Worm (Caenorhabditis elegans) whole organism, midembryonic: Measurements from ENCODE around the gene K10G4.10.
A peak's percentile ranks its signal among the peaks of the same experiment; 100 is the strongest.
"Not testable (repeated sequence)": the region's sequence is repeated elsewhere in the genome, so short reads cannot be mapped to it uniquely, and the experiment has no call there.

ENCODE experiments used
- T22C8.4 ChIP-seq: fragments of 200-800 bp; sonication (Bioruptor generic); IDR thresholded peaks from 2 replicates; pipeline ENCODE4 v1.3.6; 2022; ENCODE audit warnings: missing genetic modification characterization, missing compliant biosample characterization
- cog-1 ChIP-seq: sonication (generic microtip); optimal IDR thresholded peaks from 2 replicates; lab custom pipeline; 2016; ENCODE audit warnings: missing genetic modification characterization, missing compliant biosample characterization
- flt-1 ChIP-seq: fragments of 200-800 bp; sonication (Bioruptor generic); IDR thresholded peaks from 2 replicates; pipeline ENCODE4 v1.3.6; 2022; ENCODE audit warnings: missing genetic modification characterization, missing compliant biosample characterization
- klf-2 ChIP-seq: fragments of 200-800 bp; sonication (Bioruptor generic); conservative IDR thresholded peaks from 2 replicates; pipeline ENCODE4 v1.3.6; 2022; ENCODE audit warnings: missing genetic modification reagents, missing genetic modification characterization, missing compliant biosample characterization
- med-1 ChIP-seq: sonication (generic microtip); optimal IDR thresholded peaks from 2 replicates; lab custom pipeline; 2017; ENCODE audit warnings: missing genetic modification characterization, mild to moderate bottlenecking, missing compliant biosample characterization, antibody characterized with exemption, missing genetic modification reagents; ENCODE audit not compliant: insufficient read depth
- ref-1 ChIP-seq: fragments of 200-800 bp; sonication (Bioruptor generic); conservative IDR thresholded peaks from 2 replicates; pipeline ENCODE4 v1.3.6; 2022; ENCODE audit warnings: missing genetic modification reagents, missing genetic modification characterization, missing compliant biosample characterization
- tab-1 ChIP-seq: fragments of 200-800 bp; sonication (Bioruptor generic); IDR thresholded peaks from 2 replicates; pipeline ENCODE4 v1.3.6; 2022; ENCODE audit warnings: missing genetic modification characterization, missing compliant biosample characterization
- ztf-23 ChIP-seq: fragments of 200-800 bp; sonication (Bioruptor generic); IDR thresholded peaks from 2 replicates; pipeline ENCODE4 v1.3.6; 2022; ENCODE audit warnings: missing genetic modification reagents, missing genetic modification characterization, missing compliant biosample characterization
- ztf-29 ChIP-seq: fragments of 200-800 bp; sonication (Bioruptor generic); IDR thresholded peaks from 2 replicates; pipeline ENCODE4 v1.3.6; 2022; ENCODE audit warnings: missing genetic modification reagents, missing genetic modification characterization, missing compliant biosample characterization

The K10G4.10 gene

DNA sequence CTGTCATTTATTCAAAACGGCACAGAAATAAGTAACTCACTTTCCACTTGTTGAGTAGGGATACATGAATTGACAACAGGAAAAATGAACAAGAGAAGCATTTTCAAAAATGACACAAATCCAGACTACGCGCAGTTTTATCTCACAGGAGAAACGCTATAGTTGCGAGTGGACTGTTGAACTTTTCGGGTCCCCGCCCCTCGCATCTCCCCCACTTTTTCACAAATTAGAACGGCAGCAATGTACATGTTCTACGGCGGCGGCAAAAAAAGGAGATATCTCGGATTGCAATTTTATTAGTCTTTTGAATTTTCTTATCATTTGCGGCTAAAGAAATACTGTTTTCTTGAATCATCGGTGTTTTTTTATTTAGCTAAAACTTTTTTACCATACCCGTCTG, 27.9 kb upstream of the K10G4.10 start, which contains the start of gene clec-242:
clec-242 (minus strand) TSS at position 101 of the 400 bp plus-strand sequence.
- TF ChIP-seq med-1 (GFP tag; lab: Kevin White, UChicago) (no peak), klf-2 (GFP tag; lab: Robert Waterston, UW) (no peak), ztf-23 (GFP tag; lab: Robert Waterston, UW) (no peak), ztf-29 (GFP tag; lab: Robert Waterston, UW) (no peak), flt-1 (GFP tag; lab: Robert Waterston, UW) (no peak), tab-1 (GFP tag; lab: Robert Waterston, UW) (no peak), T22C8.4 (GFP tag; lab: Robert Waterston, UW) (no peak), cog-1 (tag; lab: Kevin White, UChicago) (no peak), ref-1 (GFP tag; lab: Robert Waterston, UW) (no peak)

DNA sequence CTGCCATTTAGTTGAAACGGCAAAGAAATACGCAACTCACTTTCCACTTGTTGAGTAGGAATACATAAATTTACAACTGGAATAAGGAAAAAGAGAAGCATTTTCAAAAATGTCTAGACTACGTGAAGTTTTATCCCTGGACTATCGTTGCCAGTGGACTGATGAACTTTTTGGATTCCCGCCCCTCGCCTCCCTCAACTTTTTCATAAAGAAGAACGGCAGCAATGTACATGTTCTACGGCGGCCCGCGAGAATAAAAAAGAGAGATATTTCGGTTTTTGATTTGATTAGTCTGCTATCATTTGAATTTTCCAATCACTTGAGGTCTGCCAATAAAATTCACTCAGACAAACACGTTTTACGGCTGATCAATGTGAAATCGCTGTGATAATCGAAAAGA, 24.4 kb upstream of the K10G4.10 start, which contains the start of gene clec-243:
clec-243 (minus strand) TSS at position 101 of the 400 bp plus-strand sequence.
- no peak for TF ChIP-seq cog-1 (tag; lab: Kevin White, UChicago)
- TF ChIP-seq ztf-23 (GFP tag; lab: Robert Waterston, UW): no peak
- TF ChIP-seq ref-1 (GFP tag; lab: Robert Waterston, UW): no peak
- TF ChIP-seq flt-1 (GFP tag; lab: Robert Waterston, UW): no peak
- TF ChIP-seq ztf-29 (GFP tag; lab: Robert Waterston, UW): no peak
- TF ChIP-seq tab-1 (GFP tag; lab: Robert Waterston, UW): no peak
- TF ChIP-seq klf-2 (GFP tag; lab: Robert Waterston, UW): no peak
- no peak for TF ChIP-seq med-1 (GFP tag; lab: Kevin White, UChicago)
- TF ChIP-seq T22C8.4 (GFP tag; lab: Robert Waterston, UW): no peak

DNA sequence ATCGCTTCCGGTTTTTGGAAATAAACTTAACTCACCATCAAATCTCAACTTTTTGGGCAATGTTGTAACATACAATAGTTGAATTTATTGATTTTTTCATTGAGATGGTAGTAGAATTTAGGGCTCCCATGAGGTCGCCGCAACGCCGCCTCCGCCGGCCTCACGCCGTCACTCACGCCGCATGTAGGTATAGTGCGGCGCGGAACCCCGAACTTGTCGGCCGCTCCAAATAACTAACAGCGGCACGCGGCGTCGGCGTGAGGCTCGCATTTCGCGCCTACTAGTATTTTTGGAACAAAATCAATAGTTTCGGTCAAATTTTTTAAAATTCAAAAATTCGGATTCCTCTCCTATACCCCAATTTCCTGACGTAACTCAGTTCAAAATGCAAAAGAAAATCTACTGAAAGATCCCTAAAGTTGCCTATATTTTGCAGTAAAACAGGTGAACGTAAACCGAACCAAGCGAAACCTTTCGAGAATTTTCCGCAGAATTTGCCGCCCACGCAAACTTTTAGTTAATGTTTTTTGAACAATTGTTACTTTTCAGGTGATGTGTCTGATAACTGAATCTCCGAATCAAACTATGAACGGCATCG, 21.9 kb upstream of the K10G4.10 start, which contains the start of gene Y61B8A.6:
Y61B8A.6 (plus strand) TSS at position 548 of the 598 bp plus-strand sequence.
- TF ChIP-seq med-1 (GFP tag; lab: Kevin White, UChicago): no peak
- no peak for TF ChIP-seq flt-1 (GFP tag; lab: Robert Waterston, UW)
- 0 out of 2 replicates have a peak, but pooled peaks have one; percentile 9 for TF ChIP-seq T22C8.4 (GFP tag; lab: Robert Waterston, UW)
- TF ChIP-seq ref-1 (GFP tag; lab: Robert Waterston, UW): no peak
- TF ChIP-seq ztf-29 (GFP tag; lab: Robert Waterston, UW): no peak

DNA sequence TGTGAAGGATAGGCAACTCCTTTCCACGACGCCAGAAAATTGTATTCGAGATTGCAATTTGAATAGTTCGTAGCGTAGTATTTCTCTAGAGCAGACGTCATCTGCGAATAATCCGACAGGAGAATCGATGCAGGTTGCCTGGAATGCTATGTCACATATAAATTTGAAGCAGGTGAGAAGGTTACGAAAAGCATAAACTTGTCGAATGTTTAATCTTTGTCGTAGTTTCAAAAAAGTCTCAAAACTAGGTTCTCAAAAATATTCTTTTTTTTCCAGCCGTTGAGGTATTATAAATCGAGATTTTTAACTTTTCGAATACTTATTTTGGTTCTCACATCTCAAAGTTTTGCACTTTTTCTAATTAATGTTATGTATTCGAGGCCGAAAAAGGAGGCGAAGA, 18.3 kb upstream of the K10G4.10 start, which contains the start of gene srh-116:
srh-116 (minus strand) TSS at position 101 of the 400 bp plus-strand sequence.
- TF ChIP-seq flt-1, ztf-29, ref-1 (GFP tag; lab: Robert Waterston, UW): not testable (repeated sequence)

DNA sequence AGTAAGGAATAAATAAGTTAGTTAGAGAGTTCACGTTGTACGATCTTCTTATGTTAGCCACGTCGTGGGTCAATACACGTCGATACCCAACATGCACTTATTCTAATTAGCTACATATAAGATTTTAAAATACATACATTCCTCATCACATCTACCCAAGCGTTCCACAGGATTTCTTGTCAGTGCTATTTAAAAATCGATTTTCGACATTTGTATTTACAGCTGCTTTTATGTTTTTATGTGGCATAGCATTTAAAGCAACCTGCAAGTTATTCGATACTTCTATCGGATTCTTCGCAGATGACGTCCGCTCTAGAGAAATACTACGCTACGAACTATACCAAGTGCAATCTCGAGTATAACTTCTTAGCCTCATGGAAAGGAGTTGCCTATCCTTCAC, 17.9 kb upstream of the K10G4.10 start, which contains the start of gene srh-115:
srh-115 (plus strand) TSS at position 301 of the 400 bp plus-strand sequence.
- no peak for TF ChIP-seq ztf-23 (GFP tag; lab: Robert Waterston, UW)
- TF ChIP-seq klf-2 (GFP tag; lab: Robert Waterston, UW): no peak
- TF ChIP-seq ztf-29 (GFP tag; lab: Robert Waterston, UW): no peak
- TF ChIP-seq T22C8.4 (GFP tag; lab: Robert Waterston, UW): no peak
- no peak for TF ChIP-seq med-1 (GFP tag; lab: Kevin White, UChicago)
- TF ChIP-seq tab-1 (GFP tag; lab: Robert Waterston, UW): no peak
- TF ChIP-seq cog-1 (tag; lab: Kevin White, UChicago): no peak
- no peak for TF ChIP-seq ref-1 (GFP tag; lab: Robert Waterston, UW)
- no peak for TF ChIP-seq flt-1 (GFP tag; lab: Robert Waterston, UW)

DNA sequence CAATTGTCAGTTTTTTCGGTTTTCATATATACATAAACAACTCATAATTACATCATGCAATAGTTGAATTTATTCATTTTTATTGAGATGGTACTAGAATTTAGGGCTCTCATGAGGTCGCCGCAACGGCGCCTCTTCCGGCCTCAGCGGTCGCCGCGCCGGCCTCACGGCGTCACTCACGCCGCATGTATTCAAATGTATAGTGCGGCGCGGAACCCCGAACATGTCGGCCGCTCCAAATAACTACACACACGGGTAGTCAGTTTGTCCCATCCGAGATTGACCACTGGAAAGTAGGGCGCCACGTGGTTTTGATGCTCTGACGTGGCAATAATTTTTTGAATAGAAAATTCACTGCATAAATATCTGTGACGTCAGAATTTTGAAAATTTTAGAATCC, 15.7 kb upstream of the K10G4.10 start:
- TF ChIP-seq cog-1 (tag; lab: Kevin White, UChicago) (no peak), flt-1 (GFP tag; lab: Robert Waterston, UW) (no peak), med-1 (GFP tag; lab: Kevin White, UChicago) (no peak), tab-1 (GFP tag; lab: Robert Waterston, UW) (no peak), klf-2 (GFP tag; lab: Robert Waterston, UW) (no peak), T22C8.4 (GFP tag; lab: Robert Waterston, UW) (no peak), ref-1 (GFP tag; lab: Robert Waterston, UW) (no peak), ztf-29 (GFP tag; lab: Robert Waterston, UW) (no peak), ztf-23 (GFP tag; lab: Robert Waterston, UW) (no peak)

DNA sequence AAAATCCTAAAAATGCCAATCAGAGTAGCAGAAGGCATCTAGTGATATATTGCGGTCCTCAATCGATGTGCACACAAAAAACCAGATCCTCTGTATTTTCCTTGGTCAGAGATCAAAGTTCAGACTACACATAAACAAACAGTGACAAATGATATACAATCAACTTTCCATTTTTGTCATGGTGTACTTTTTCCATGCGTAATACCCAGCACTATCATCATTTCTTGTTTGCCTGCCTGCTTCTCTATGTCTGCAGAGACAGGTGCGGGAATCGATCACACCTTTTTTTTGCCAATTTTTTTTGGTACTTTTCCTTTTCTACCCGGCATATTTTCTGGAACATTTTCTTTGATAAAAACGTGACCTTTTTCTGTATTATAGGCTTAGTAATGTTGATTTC, 15.1 kb upstream of the K10G4.10 start:
- TF ChIP-seq med-1 (GFP tag; lab: Kevin White, UChicago) (no peak), flt-1 (GFP tag; lab: Robert Waterston, UW) (no peak), T22C8.4 (GFP tag; lab: Robert Waterston, UW) (no peak), ref-1 (GFP tag; lab: Robert Waterston, UW) (no peak), ztf-29 (GFP tag; lab: Robert Waterston, UW) (no peak), tab-1 (GFP tag; lab: Robert Waterston, UW) (no peak), ztf-23 (GFP tag; lab: Robert Waterston, UW) (no peak), cog-1 (tag; lab: Kevin White, UChicago) (no peak), klf-2 (GFP tag; lab: Robert Waterston, UW) (no peak)

DNA sequence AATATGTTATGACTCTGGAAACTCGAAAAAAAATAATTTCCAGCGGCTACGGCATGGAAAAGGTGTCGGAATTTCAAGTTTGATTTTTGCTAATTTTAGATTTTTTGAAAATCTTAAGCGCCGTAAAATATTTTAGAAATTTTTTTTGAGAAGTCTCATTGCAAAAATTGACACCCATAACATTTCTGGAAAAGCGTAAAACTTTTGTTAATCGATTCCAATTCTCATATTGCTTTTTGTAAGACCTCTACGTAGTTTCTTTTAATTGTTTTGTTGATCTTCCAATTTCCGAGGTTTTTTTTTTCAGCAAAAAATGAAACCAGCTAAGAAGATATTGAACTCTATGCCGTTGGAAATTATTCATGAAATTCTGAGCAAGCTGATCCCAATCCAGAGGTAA, 14.5 kb upstream of the K10G4.10 start, which contains the start of gene fbxa-85:
fbxa-85 (plus strand) TSS at position 301 of the 400 bp plus-strand sequence.
- no peak for TF ChIP-seq flt-1 (GFP tag; lab: Robert Waterston, UW)
- no peak for TF ChIP-seq ref-1 (GFP tag; lab: Robert Waterston, UW)
- TF ChIP-seq cog-1 (tag; lab: Kevin White, UChicago): no peak
- no peak for TF ChIP-seq klf-2 (GFP tag; lab: Robert Waterston, UW)
- TF ChIP-seq T22C8.4 (GFP tag; lab: Robert Waterston, UW): no peak
- no peak for TF ChIP-seq tab-1 (GFP tag; lab: Robert Waterston, UW)
- no peak for TF ChIP-seq ztf-23 (GFP tag; lab: Robert Waterston, UW)
- TF ChIP-seq med-1 (GFP tag; lab: Kevin White, UChicago): no peak
- TF ChIP-seq ztf-29 (GFP tag; lab: Robert Waterston, UW): no peak
